Worm (Caenorhabditis elegans) whole organism, mixed stage, embryonic: Measurements from ENCODE around the gene B0336.12.

ENCODE experiments used
- M03D4.4 ChIP-seq: sonication (generic microtip); optimal IDR thresholded peaks from 2 replicates; lab custom pipeline; 2017; ENCODE audit warnings: mild to moderate bottlenecking, missing genetic modification characterization, missing compliant biosample characterization
- bed-3 ChIP-seq: fragments of 200-800 bp; sonication (Bioruptor generic); optimal IDR thresholded peaks from 3 replicates; lab custom pipeline; 2018; ENCODE audit warnings: mild to moderate bottlenecking, missing genetic modification characterization, moderate library complexity, missing compliant biosample characterization
- blmp-1 ChIP-seq: fragments of 150-350 bp; optimal IDR thresholded peaks from 2 replicates; lab custom pipeline; 2014; ENCODE audit warnings: missing biosample characterization, missing genetic modification characterization
- ceh-39 ChIP-seq: fragments of 150-350 bp; optimal IDR thresholded peaks from 2 replicates; lab custom pipeline; 2014; ENCODE audit warnings: missing biosample characterization, missing genetic modification characterization
- ceh-83 ChIP-seq: fragments of 200-800 bp; sonication (Bioruptor generic); optimal IDR thresholded peaks from 2 replicates; lab custom pipeline; 2018; ENCODE audit warnings: mild to moderate bottlenecking, missing genetic modification characterization, missing compliant biosample characterization
- ces-1 ChIP-seq: fragments of 150-350 bp; optimal IDR thresholded peaks from 2 replicates; lab custom pipeline; 2014; ENCODE audit warnings: missing biosample characterization, missing genetic modification reagents, missing genetic modification characterization
- cnd-1 ChIP-seq: fragments of 200-800 bp; sonication (Bioruptor generic); optimal IDR thresholded peaks from 2 replicates; lab custom pipeline; 2018; ENCODE audit warnings: mild to moderate bottlenecking, missing genetic modification characterization, missing compliant biosample characterization
- drap-1 ChIP-seq: fragments of 200-800 bp; sonication (Bioruptor generic); optimal IDR thresholded peaks from 3 replicates; lab custom pipeline; 2018; ENCODE audit warnings: mild to moderate bottlenecking, missing genetic modification characterization, missing compliant biosample characterization
- elt-1 ChIP-seq: sonication (generic microtip); optimal IDR thresholded peaks from 2 replicates; lab custom pipeline; 2017; ENCODE audit warnings: missing genetic modification characterization, mild to moderate bottlenecking, missing compliant biosample characterization, antibody characterized with exemption, moderate library complexity, borderline replicate concordance; ENCODE audit not compliant: insufficient read depth
- elt-3 ChIP-seq: fragments of 150-350 bp; optimal IDR thresholded peaks from 2 replicates; lab custom pipeline; 2014; ENCODE audit warnings: missing biosample characterization, missing genetic modification characterization
- flh-1 ChIP-seq: fragments of 200-800 bp; sonication (Bioruptor generic); optimal IDR thresholded peaks from 2 replicates; lab custom pipeline; 2018; ENCODE audit warnings: mild to moderate bottlenecking, missing genetic modification characterization, moderate library complexity, missing compliant biosample characterization
- ham-2 ChIP-seq: fragments of 200-800 bp; sonication (Bioruptor generic); optimal IDR thresholded peaks from 2 replicates; lab custom pipeline; 2018; ENCODE audit warnings: mild to moderate bottlenecking, missing genetic modification characterization, missing compliant biosample characterization
- hlh-1 ChIP-seq: fragments of 150-350 bp; optimal IDR thresholded peaks from 2 replicates; lab custom pipeline; 2014; ENCODE audit warnings: missing biosample characterization, missing genetic modification reagents, missing genetic modification characterization
- lin-13 ChIP-seq: fragments of 150-350 bp; optimal IDR thresholded peaks from 2 replicates; lab custom pipeline; 2014; ENCODE audit warnings: missing biosample characterization, missing genetic modification characterization
- lsy-2 ChIP-seq: fragments of 150-350 bp; optimal IDR thresholded peaks from 2 replicates; lab custom pipeline; 2014; ENCODE audit warnings: missing biosample characterization, missing genetic modification characterization
- mab-5 ChIP-seq: fragments of 150-350 bp; optimal IDR thresholded peaks from 2 replicates; lab custom pipeline; 2014; ENCODE audit warnings: missing biosample characterization, missing genetic modification characterization
- mep-1 ChIP-seq: fragments of 150-350 bp; optimal IDR thresholded peaks from 2 replicates; lab custom pipeline; 2017; ENCODE audit warnings: missing biosample characterization, missing genetic modification reagents, missing genetic modification characterization, inconsistent platforms
- mls-2 ChIP-seq: sonication (generic microtip); optimal IDR thresholded peaks from 2 replicates; lab custom pipeline; 2016; ENCODE audit warnings: mild to moderate bottlenecking, missing genetic modification characterization, moderate library complexity, missing compliant biosample characterization
- nhr-12 ChIP-seq: fragments of 150-350 bp; optimal IDR thresholded peaks from 2 replicates; lab custom pipeline; 2014; ENCODE audit warnings: missing biosample characterization, missing genetic modification characterization
- nhr-2 ChIP-seq: fragments of 150-350 bp; optimal IDR thresholded peaks from 2 replicates; lab custom pipeline; 2014; ENCODE audit warnings: missing biosample characterization, missing genetic modification characterization
- nhr-237 ChIP-seq: fragments of 150-350 bp; optimal IDR thresholded peaks from 2 replicates; lab custom pipeline; 2014; ENCODE audit warnings: missing biosample characterization, missing genetic modification characterization
- nhr-28 ChIP-seq: fragments of 150-350 bp; optimal IDR thresholded peaks from 2 replicates; lab custom pipeline; 2014; ENCODE audit warnings: missing biosample characterization, missing genetic modification characterization
- nhr-76 ChIP-seq: sonication (generic microtip); optimal IDR thresholded peaks from 2 replicates; lab custom pipeline; 2017; ENCODE audit warnings: missing biosample characterization, missing genetic modification characterization
- pha-4 ChIP-seq: fragments of 150-350 bp; optimal IDR thresholded peaks from 2 replicates; lab custom pipeline; 2018; ENCODE audit warnings: missing biosample characterization, missing genetic modification reagents, missing genetic modification characterization
- sem-2 ChIP-seq: fragments of 200-800 bp; sonication (Bioruptor generic); optimal IDR thresholded peaks from 2 replicates; lab custom pipeline; 2018; ENCODE audit warnings: mild to moderate bottlenecking, missing genetic modification characterization, missing compliant biosample characterization
- sptf-1 ChIP-seq: sonication (generic microtip); optimal IDR thresholded peaks from 2 replicates; lab custom pipeline; 2017; ENCODE audit warnings: mild to moderate bottlenecking, missing genetic modification characterization, moderate library complexity, missing compliant biosample characterization
- unc-120 ChIP-seq: sonication (generic microtip); optimal IDR thresholded peaks from 2 replicates; lab custom pipeline; 2017; ENCODE audit warnings: missing genetic modification characterization, missing compliant biosample characterization; ENCODE audit not compliant: poor library complexity, severe bottlenecking
- unc-39 ChIP-seq: fragments of 150-350 bp; optimal IDR thresholded peaks from 2 replicates; lab custom pipeline; 2014; ENCODE audit warnings: missing biosample characterization, missing genetic modification characterization
- unc-62 ChIP-seq: fragments of 150-350 bp; optimal IDR thresholded peaks from 2 replicates; lab custom pipeline; 2014; ENCODE audit warnings: missing biosample characterization, missing genetic modification reagents, missing genetic modification characterization
- zip-8 ChIP-seq: fragments of 150-350 bp; optimal IDR thresholded peaks from 2 replicates; lab custom pipeline; 2014; ENCODE audit warnings: missing biosample characterization, missing genetic modification characterization
- ztf-11 ChIP-seq: fragments of 150-350 bp; optimal IDR thresholded peaks from 2 replicates; lab custom pipeline; 2014; ENCODE audit warnings: missing biosample characterization, missing genetic modification characterization

Gene B0336.12

DNA sequence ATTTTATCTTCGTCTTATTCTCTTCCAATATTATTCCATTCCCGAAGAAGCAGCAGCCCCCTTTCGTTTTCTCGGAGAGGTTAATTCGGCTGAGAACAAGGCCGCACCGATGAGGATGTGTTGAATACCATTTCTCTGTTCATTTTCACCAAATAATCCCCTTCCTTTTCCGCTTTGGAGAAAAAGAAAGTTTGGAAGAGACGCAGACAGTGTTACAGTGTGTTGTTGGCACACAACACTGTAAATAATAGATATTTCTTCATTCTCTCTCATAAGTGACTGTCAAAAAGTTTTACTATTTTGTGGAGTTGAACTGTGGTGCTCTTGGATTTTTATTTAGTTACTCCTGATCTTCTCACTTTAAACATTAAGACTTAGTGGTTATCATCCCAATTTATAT, 44.7 kb downstream of the B0336.12 start:
- no peak for TF ChIP-seq ces-1 (GFP tag; lab: Kevin White, UChicago)
- no peak for TF ChIP-seq M03D4.4 (tag; lab: Kevin White, UChicago)
- peak; percentile 91 for TF ChIP-seq blmp-1 (tag; lab: Kevin White, UChicago)
- peak; percentile 38 for TF ChIP-seq pha-4 (tag; lab: Kevin White, UChicago)
- TF ChIP-seq, all 35 proteins: peak for 2

DNA sequence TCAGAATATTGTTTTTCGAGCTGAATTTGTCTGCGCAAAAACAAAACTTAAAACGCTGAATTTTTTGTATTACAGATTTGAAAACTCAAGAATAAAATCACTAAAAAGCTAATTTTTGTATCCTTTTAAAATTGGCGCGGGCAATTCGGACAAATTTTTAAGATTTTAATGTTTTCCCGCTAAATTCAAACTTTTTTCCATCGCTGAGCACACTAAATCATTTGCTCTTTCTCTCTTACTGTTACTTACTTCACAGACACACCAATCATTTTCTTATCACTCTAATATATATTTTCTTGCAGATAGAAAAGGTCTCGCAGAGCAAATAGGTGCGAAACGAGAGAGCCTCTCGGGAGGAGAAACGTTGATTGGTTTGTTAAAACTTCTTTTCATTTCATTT, 46.0 kb downstream of the B0336.12 start, which contains the start of gene par-3:
Gene par-3, plus strand, starts transcription at position 301 of the 400 bp plus-strand sequence.
- TF ChIP-seq mab-5 (tag; lab: Kevin White, UChicago) (no peak), hlh-1 (tag; lab: Kevin White, UChicago) (no peak), elt-1 (no peak), pha-4 (tag; lab: Kevin White, UChicago) (no peak), lsy-2 (tag; lab: Kevin White, UChicago) (no peak), mep-1 (tag; lab: Kevin White, UChicago) (no peak), nhr-76 (no peak), elt-3 (no peak), nhr-237 (no peak), sptf-1 (tag; lab: Kevin White, UChicago) (no peak), bed-3 (GFP tag; lab: Kevin White, UChicago) (no peak), zip-8 (tag; lab: Kevin White, UChicago) (no peak), ceh-83 (GFP tag; lab: Kevin White, UChicago) (no peak), ceh-39 (tag; lab: Kevin White, UChicago) (no peak), nhr-28 (no peak), flh-1 (GFP tag; lab: Kevin White, UChicago) (no peak)
- TF ChIP-seq, all 35 proteins: peak for 0

DNA sequence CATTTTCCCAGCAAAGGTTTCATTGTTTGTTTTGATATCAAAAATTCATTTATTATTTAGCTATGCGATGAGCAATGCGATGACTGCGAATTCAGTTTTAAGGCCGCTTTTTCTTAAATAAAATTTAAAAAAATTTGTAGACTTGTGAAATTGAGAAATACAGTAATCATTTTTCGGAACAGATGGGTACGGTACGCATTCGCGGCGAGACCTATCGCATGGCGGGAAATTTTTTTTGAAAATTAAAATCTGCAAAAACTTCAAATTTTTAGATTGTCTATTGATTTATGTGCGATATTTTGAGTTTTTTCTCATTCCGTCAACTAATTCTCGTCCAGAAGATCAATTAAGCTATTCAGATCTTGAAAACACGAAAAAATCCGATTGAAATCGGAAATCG, 46.4 kb downstream of the B0336.12 start:
- TF ChIP-seq ztf-11 (tag; lab: Kevin White, UChicago) (no peak), drap-1 (GFP tag; lab: Kevin White, UChicago) (no peak), unc-62 (GFP tag; lab: Kevin White, UChicago) (no peak), nhr-237 (no peak), ceh-83 (GFP tag; lab: Kevin White, UChicago) (no peak), nhr-12 (tag; lab: Kevin White, UChicago) (no peak), mab-5 (tag; lab: Kevin White, UChicago) (no peak), unc-120 (tag; lab: Kevin White, UChicago) (no peak), sem-2 (GFP tag; lab: Kevin White, UChicago) (no peak), lin-13 (no peak), unc-39 (no peak)

DNA sequence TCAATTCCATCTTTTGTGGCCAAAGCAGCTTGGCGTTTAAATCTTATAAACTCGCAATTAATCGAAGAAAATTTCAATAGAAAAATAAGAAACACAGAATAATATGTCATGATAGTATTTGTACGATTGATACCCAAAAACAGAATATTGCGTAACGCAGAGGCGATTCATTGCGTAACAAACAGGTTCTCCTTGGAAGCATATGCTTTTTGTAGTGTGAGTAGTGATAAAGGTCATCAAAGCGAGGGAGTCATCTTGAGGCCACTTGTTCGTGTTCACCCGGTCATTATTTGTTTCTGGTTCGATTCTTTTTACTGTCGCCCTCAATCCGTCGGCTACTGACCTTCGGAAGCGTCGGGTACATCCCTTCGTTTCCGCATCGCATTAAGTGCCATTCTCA, 49.0 kb downstream of the B0336.12 start, which contains the start of gene F54E7.6:
Gene F54E7.6, minus strand, starts transcription at position 110 of the 400 bp plus-strand sequence.
- TF ChIP-seq unc-120 (tag; lab: Kevin White, UChicago): no peak
- no peak for TF ChIP-seq unc-62 (GFP tag; lab: Kevin White, UChicago)
- TF ChIP-seq nhr-2 (tag; lab: Kevin White, UChicago): no peak
- TF ChIP-seq ham-2 (GFP tag; lab: Kevin White, UChicago): peak; percentile 42
- TF ChIP-seq cnd-1: no peak
- TF ChIP-seq mls-2 (tag; lab: Kevin White, UChicago): no peak
- TF ChIP-seq zip-8 (tag; lab: Kevin White, UChicago): peak; percentile 99
- TF ChIP-seq sptf-1 (tag; lab: Kevin White, UChicago): no peak
- TF ChIP-seq flh-1 (GFP tag; lab: Kevin White, UChicago): no peak
